Worm (Caenorhabditis elegans) whole organism, young adult: ENCODE measurements around the gene str-103.

ENCODE experiments used
- B0035.1 ChIP-seq: sonication (generic microtip); optimal IDR thresholded peaks from 2 replicates; lab custom pipeline; 2016; ENCODE audit warnings: missing genetic modification characterization, mild to moderate bottlenecking, missing compliant biosample characterization, missing genotype, missing genetic modification reagents
- F39B2.1 ChIP-seq: fragments of 200-800 bp; sonication (Bioruptor generic); IDR thresholded peaks from 2 replicates; pipeline ENCODE4 v1.3.6; 2022; ENCODE audit warnings: missing genetic modification reagents, missing genetic modification characterization, missing compliant biosample characterization
- attf-3 ChIP-seq: fragments of 200-800 bp; sonication (Bioruptor generic); conservative IDR thresholded peaks from 2 replicates; pipeline ENCODE4 v1.3.6; 2022; ENCODE audit warnings: missing genetic modification reagents, missing genetic modification characterization, missing compliant biosample characterization
- bed-2 ChIP-seq: fragments of 200-800 bp; sonication (Bioruptor generic); IDR thresholded peaks from 2 replicates; pipeline ENCODE4 v1.3.6; 2022; ENCODE audit warnings: missing genetic modification reagents, missing genetic modification characterization, missing compliant biosample characterization
- ccch-3 ChIP-seq: fragments of 200-800 bp; sonication (Bioruptor generic); optimal IDR thresholded peaks from 2 replicates; lab custom pipeline; 2018; ENCODE audit warnings: mild to moderate bottlenecking, missing genetic modification characterization, missing compliant biosample characterization
- dpl-1 ChIP-seq: fragments of 150-350 bp; optimal IDR thresholded peaks from 2 replicates; lab custom pipeline; 2014; ENCODE audit warnings: missing biosample characterization, missing genetic modification reagents, missing genetic modification characterization
- ets-4 ChIP-seq: fragments of 200-800 bp; sonication (Bioruptor generic); optimal IDR thresholded peaks from 2 replicates; lab custom pipeline; 2018; ENCODE audit warnings: mild to moderate bottlenecking, missing genetic modification characterization, missing compliant biosample characterization
- let-607 ChIP-seq, 2 experiments: fragments of 200-800 bp in 1 of 2; sonication (Bioruptor generic) in 1 of 2; sonication (generic microtip) in 1 of 2; optimal IDR thresholded peaks; 2 replicates each; lab custom pipeline; 2016 to 2018; ENCODE audit warnings: mild to moderate bottlenecking in 2 of 2, missing compliant biosample characterization in 2 of 2, missing genetic modification characterization in 2 of 2, moderate library complexity in 2 of 2, missing genotype in 1 of 2
- sdz-38 ChIP-seq: sonication (generic microtip); optimal IDR thresholded peaks from 2 replicates; lab custom pipeline; 2016; ENCODE audit warnings: missing genotype, missing genetic modification characterization, missing compliant biosample characterization
- snpc-4 ChIP-seq, 5 experiments: fragments of 150-350 bp in 1 of 5; sonication (generic microtip) in 4 of 5; optimal IDR thresholded peaks; 2 replicates each; lab custom pipeline; 2014 to 2018; ENCODE audit warnings: missing genetic modification characterization in 5 of 5, missing biosample characterization in 3 of 5, antibody characterized with exemption in 2 of 5, mild to moderate bottlenecking in 2 of 5, missing compliant biosample characterization in 2 of 5, missing genotype in 2 of 5, moderate library complexity in 2 of 5, missing genetic modification reagents in 1 of 5
- ztf-25 ChIP-seq: fragments of 200-800 bp; sonication (Bioruptor generic); IDR thresholded peaks from 2 replicates; pipeline ENCODE4 v1.3.6; 2022; ENCODE audit warnings: missing genetic modification reagents, missing genetic modification characterization, missing compliant biosample characterization
- ztf-26 ChIP-seq: sonication (generic microtip); optimal IDR thresholded peaks from 2 replicates; lab custom pipeline; 2017; ENCODE audit warnings: missing genetic modification characterization, missing compliant biosample characterization

DNA sequence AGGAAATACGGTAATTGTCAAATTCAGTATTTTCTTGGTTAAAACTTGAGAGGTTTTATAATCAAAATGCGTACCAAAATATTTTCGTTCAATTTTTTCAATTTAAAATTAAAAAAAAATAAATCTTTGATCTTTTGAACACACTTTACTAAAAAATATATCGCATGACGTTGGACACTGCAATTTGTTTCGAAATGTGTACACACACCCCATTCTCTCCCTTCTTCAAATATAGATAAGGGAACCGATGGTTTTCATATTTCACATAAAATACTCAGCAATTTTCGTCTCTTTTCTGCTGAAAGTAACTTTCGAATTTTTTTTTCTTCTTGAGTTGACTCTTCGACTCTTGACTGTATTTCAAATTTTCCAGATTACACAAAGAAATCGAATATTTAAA, 3.0 kb upstream of the str-103 start:
- TF ChIP-seq ets-4 (GFP tag; lab: Kevin White, UChicago) = no peak
- TF ChIP-seq let-607 (tag; optimal IDR thresholded peaks at IDR 0.05; lab: Kevin White, UChicago) = no peak
- no peak for TF ChIP-seq F39B2.1
- TF ChIP-seq bed-2 (GFP tag; lab: Robert Waterston, UW) = no peak
- no peak for TF ChIP-seq attf-3 (GFP tag; lab: Robert Waterston, UW)
- TF ChIP-seq B0035.1 = no peak
- no peak for TF ChIP-seq sdz-38
- no peak for TF ChIP-seq snpc-4 (GFP tag; optimal IDR thresholded peaks at IDR 0.05; lab: Kevin White, UChicago)
- no peak for TF ChIP-seq snpc-4 (tag; optimal IDR thresholded peaks at IDR 0.05; lab: Kevin White, UChicago)
- TF ChIP-seq ztf-25 (GFP tag; lab: Robert Waterston, UW) = no peak
- no peak for TF ChIP-seq ccch-3 (GFP tag; lab: Kevin White, UChicago)
- TF ChIP-seq ztf-26 (tag; lab: Kevin White, UChicago) = no peak
- no peak for TF ChIP-seq dpl-1
